Worm (Caenorhabditis elegans): ENCODE results near the gene cul-6.

The cul-6 gene

DNA sequence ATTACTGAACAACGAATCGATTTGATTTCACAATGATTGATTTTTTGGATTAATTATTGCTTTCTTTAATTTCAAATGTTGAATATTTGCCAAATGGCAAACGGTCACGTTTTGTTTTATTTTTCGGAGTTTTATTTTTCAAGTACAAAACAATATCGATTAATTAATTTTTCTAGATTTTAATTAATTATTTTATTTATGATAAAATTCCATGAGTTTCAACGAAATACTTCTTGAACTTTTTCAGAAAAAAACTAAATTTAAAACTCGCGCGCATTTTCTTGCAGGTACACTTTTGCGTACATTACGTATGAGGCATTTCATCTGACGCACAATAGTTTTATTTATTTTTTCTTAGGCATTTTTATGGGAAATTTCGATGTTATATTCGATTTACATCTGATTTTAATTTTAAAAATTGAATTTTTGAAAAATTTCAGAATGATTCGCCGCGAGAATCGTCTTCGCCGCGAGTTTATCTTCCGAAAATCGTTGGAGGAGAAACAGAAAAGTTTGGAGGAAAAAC, 31.3 kb downstream of the cul-6 start, which contains the start of the genes ZK795.2 and ZK795.3 (continued):
- TF ChIP-seq nhr-28 (tag; optimal IDR thresholded peaks at IDR 0.05) (peak; percentile 0), tra-1 (GFP tag; IDR thresholded peaks at IDR 0.05) (no peak), zip-2 (tag; optimal IDR thresholded peaks at IDR 0.05) (no peak), zip-11 (GFP tag; IDR thresholded peaks at IDR 0.05) (no peak), lin-15B (tag; optimal IDR thresholded peaks at IDR 0.05) (no peak), T20F7.1 (GFP tag; optimal IDR thresholded peaks at IDR 0.05) (no peak), hlh-30 (tag; optimal IDR thresholded peaks at IDR 0.05; ENCODE audit: insufficient read depth) (peak; percentile 49), dmd-6 (GFP tag; IDR thresholded peaks at IDR 0.05) (no peak), nhr-77 (tag; optimal IDR thresholded peaks at IDR 0.05) (no peak), mxl-2 (GFP tag; conservative IDR thresholded peaks at IDR 0.05) (no peak), lir-3 (tag; optimal IDR thresholded peaks at IDR 0.05) (no peak), zag-1 (tag; optimal IDR thresholded peaks at IDR 0.05) (no peak), sdz-12 (GFP tag; optimal IDR thresholded peaks at IDR 0.05) (no peak), unc-39 (tag; optimal IDR thresholded peaks at IDR 0.05) (no peak), arid-1 (GFP tag; conservative IDR thresholded peaks at IDR 0.05) (no peak), dve-1 (tag; optimal IDR thresholded peaks at IDR 0.05; ENCODE audit: insufficient read depth) (peak; percentile 41), unc-62 (GFP tag; optimal IDR thresholded peaks at IDR 0.05 in 1 of 2) (no peak), unc-62 (tag; optimal IDR thresholded peaks at IDR 0.05) (no peak), skn-1 (tag; optimal IDR thresholded peaks at IDR 0.05) (no peak), jun-1 (tag; optimal IDR thresholded peaks at IDR 0.05) (no peak), egl-27 (tag; optimal IDR thresholded peaks at IDR 0.05) (no peak), Y105C5A.15 (GFP tag; IDR thresholded peaks at IDR 0.05) (no peak), lin-29 (GFP tag; IDR thresholded peaks at IDR 0.05) (no peak), cey-2 (tag; optimal IDR thresholded peaks at IDR 0.05; ENCODE audit: borderline replicate concordance, insufficient read depth) (no peak), hmg-1.1 (GFP tag; IDR thresholded peaks at IDR 0.05) (0 out of 2 replicates have a peak, but pooled peaks have one; percentile 17), lim-7 (GFP tag; IDR thresholded peaks at IDR 0.05) (no peak), snpc-1.2 (GFP tag; IDR thresholded peaks at IDR 0.05) (no peak), mxl-3 (GFP tag; optimal IDR thresholded peaks at IDR 0.05) (no peak), lin-1 (GFP tag; IDR thresholded peaks at IDR 0.05) (no peak), pha-4 (GFP tag; IDR thresholded peaks at IDR 0.05) (no peak; the same call in 1 of the 2 replicates), pha-4 (tag; optimal IDR thresholded peaks at IDR 0.05) (peak; percentile 11), unc-130 (GFP tag; optimal IDR thresholded peaks at IDR 0.05) (no peak), F37D6.2 (tag; optimal IDR thresholded peaks at IDR 0.05) (no peak), ctbp-1 (GFP tag; IDR thresholded peaks at IDR 0.05) (no peak), nhr-11 (tag; optimal IDR thresholded peaks at IDR 0.05) (no peak), nhr-41 (GFP tag; IDR thresholded peaks at IDR 0.05) (no peak), nhr-48 (tag; optimal IDR thresholded peaks at IDR 0.05) (no peak), mep-1 (tag; optimal IDR thresholded peaks at IDR 0.05) (peak; percentile 48), daf-8 (GFP tag; IDR thresholded peaks at IDR 0.05) (no peak), lin-39 (tag; optimal IDR thresholded peaks at IDR 0.05) (no peak), mes-2 (tag; optimal IDR thresholded peaks at IDR 0.05; ENCODE audit: poor library complexity, severe bottlenecking) (peak; percentile 78)

- no peak for TF ChIP-seq zip-2 (tag; optimal IDR thresholded peaks at IDR 0.05)
- TF ChIP-seq arid-1 (GFP tag; conservative IDR thresholded peaks at IDR 0.05) = no peak
- no peak for TF ChIP-seq daf-12 (tag; optimal IDR thresholded peaks at IDR 0.05)
- TF ChIP-seq ztf-11 (tag; optimal IDR thresholded peaks at IDR 0.05) = no peak
- TF ChIP-seq hlh-11 (tag; optimal IDR thresholded peaks at IDR 0.05) = no peak
- no peak for TF ChIP-seq lin-39 (tag; optimal IDR thresholded peaks at IDR 0.05)
- TF ChIP-seq nhr-237 (tag; optimal IDR thresholded peaks at IDR 0.05) = no peak
- no peak for TF ChIP-seq dpl-1 (GFP tag; optimal IDR thresholded peaks at IDR 0.05)
- TF ChIP-seq mdt-29 (GFP tag; IDR thresholded peaks at IDR 0.05) = no peak
- TF ChIP-seq ceh-44 (GFP tag; IDR thresholded peaks at IDR 0.05) = no peak
- no peak for TF ChIP-seq F26F4.8 (GFP tag; conservative IDR thresholded peaks at IDR 0.05)
- TF ChIP-seq Y48G9A.11 (GFP tag; IDR thresholded peaks at IDR 0.05) = no peak
- TF ChIP-seq lsy-2 (tag; optimal IDR thresholded peaks at IDR 0.05) = no peak
Measured at ce11 chrIV:12551944-12552343, 38.3 kb downstream of the cul-6 start.

Measured in whole organism, L4 larva.